Worm (Caenorhabditis elegans): ENCODE results near the gene sri-47.

DNA sequence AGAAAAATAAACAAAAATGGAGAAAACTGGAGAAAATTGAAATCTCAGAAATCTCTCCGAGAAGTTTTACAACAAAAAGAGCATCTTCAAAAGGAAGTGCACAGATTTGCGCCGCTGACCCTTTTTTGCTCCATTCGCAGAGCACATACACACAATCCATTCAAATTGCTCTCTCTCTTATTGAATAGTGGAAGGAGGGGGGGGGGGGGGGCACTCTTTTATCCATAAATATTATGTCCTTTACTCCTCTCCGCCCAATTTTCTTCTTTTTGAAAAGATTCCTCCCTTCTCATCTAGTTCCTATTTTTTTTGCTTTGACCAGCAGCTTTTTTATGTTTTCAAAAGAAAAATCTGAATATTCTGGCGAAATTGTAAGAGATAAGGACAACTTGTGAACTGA, 38.4 kb downstream of the sri-47 start:
- TF ChIP-seq dao-5 (tag; optimal IDR thresholded peaks at IDR 0.05) (no peak), him-1 (tag; optimal IDR thresholded peaks at IDR 0.05) (no peak), W03F9.2 (tag; optimal IDR thresholded peaks at IDR 0.05) (no peak)
